Worm (Caenorhabditis elegans) whole organism, L4 larva: ENCODE data around the gene Y53C12A.7.
A peak's percentile ranks its signal among the peaks of the same experiment; 100 is the strongest.

ENCODE experiments used
- D1046.2 ChIP-seq: fragments of 200-800 bp; sonication (Bioruptor generic); IDR thresholded peaks from 2 replicates; pipeline ENCODE4 v1.3.6; 2022; ENCODE audit warnings: missing genetic modification characterization, missing compliant biosample characterization
- F10B5.3 ChIP-seq: sonication (generic microtip); optimal IDR thresholded peaks from 2 replicates; lab custom pipeline; 2016; ENCODE audit warnings: mild to moderate bottlenecking, missing genetic modification characterization, missing compliant biosample characterization
- F37D6.2 ChIP-seq: sonication (generic microtip); optimal IDR thresholded peaks from 2 replicates; lab custom pipeline; 2016; ENCODE audit warnings: mild to moderate bottlenecking, missing genetic modification characterization, missing compliant biosample characterization
- T20F7.1 ChIP-seq: fragments of 200-800 bp; sonication (Bioruptor generic); optimal IDR thresholded peaks from 2 replicates; lab custom pipeline; 2018; ENCODE audit warnings: mild to moderate bottlenecking, missing genetic modification characterization, missing compliant biosample characterization
- T26A8.4 ChIP-seq: fragments of 200-800 bp; sonication (Bioruptor generic); IDR thresholded peaks from 2 replicates; pipeline ENCODE4 v1.3.6; 2022; ENCODE audit warnings: missing genetic modification characterization, missing compliant biosample characterization
- Y5F2A.4 ChIP-seq: fragments of 200-800 bp; sonication (Bioruptor generic); optimal IDR thresholded peaks from 2 replicates; lab custom pipeline; 2018; ENCODE audit warnings: mild to moderate bottlenecking, missing genetic modification characterization, missing compliant biosample characterization
- Y75B8A.6 ChIP-seq: fragments of 200-800 bp; sonication (Bioruptor generic); IDR thresholded peaks from 2 replicates; pipeline ENCODE4 v1.3.6; 2022; ENCODE audit warnings: missing genetic modification reagents, missing genetic modification characterization, missing compliant biosample characterization
- ZK546.5 ChIP-seq, 2 experiments: sonication (generic microtip); optimal IDR thresholded peaks; 2 replicates each; lab custom pipeline; 2017; ENCODE audit warnings: missing biosample characterization in 2 of 2, missing genetic modification characterization in 2 of 2
- aha-1 ChIP-seq: fragments of 150-350 bp; peaks from one replicate; lab custom pipeline; 2014; ENCODE audit warnings: missing biosample characterization, missing genetic modification characterization
- aly-2 ChIP-seq: sonication (generic microtip); optimal IDR thresholded peaks from 2 replicates; lab custom pipeline; 2018; ENCODE audit warnings: missing biosample characterization, missing genetic modification characterization
- attf-4 ChIP-seq: sonication (generic microtip); optimal IDR thresholded peaks from 3 replicates; lab custom pipeline; 2017; ENCODE audit warnings: missing biosample characterization, missing genetic modification characterization
- ceh-20 ChIP-seq: fragments of 200-800 bp; sonication (Bioruptor generic); IDR thresholded peaks from 2 replicates; pipeline ENCODE4 v1.3.6; 2022; ENCODE audit warnings: missing genetic modification reagents, missing genetic modification characterization, missing compliant biosample characterization
- ceh-44 ChIP-seq: fragments of 200-800 bp; sonication (Bioruptor generic); IDR thresholded peaks from 2 replicates; pipeline ENCODE4 v1.3.6; 2022; ENCODE audit warnings: missing genetic modification reagents, missing genetic modification characterization, missing compliant biosample characterization
- ceh-82 ChIP-seq: sonication (generic microtip); optimal IDR thresholded peaks from 2 replicates; lab custom pipeline; 2017; ENCODE audit warnings: missing biosample characterization, missing genetic modification characterization
- daf-19 ChIP-seq: fragments of 200-800 bp; sonication (Bioruptor generic); conservative IDR thresholded peaks from 2 replicates; pipeline ENCODE4 v1.3.6; 2022; ENCODE audit warnings: missing genetic modification characterization, missing compliant biosample characterization
- dmd-6 ChIP-seq: fragments of 200-800 bp; sonication (Bioruptor generic); IDR thresholded peaks from 2 replicates; pipeline ENCODE4 v1.3.6; 2022; ENCODE audit warnings: missing genetic modification reagents, missing genetic modification characterization, missing compliant biosample characterization
- dpl-1 ChIP-seq: fragments of 150-350 bp; optimal IDR thresholded peaks from 2 replicates; lab custom pipeline; 2014; ENCODE audit warnings: missing biosample characterization, missing genetic modification reagents, missing genetic modification characterization
- duxl-1 ChIP-seq: sonication (generic microtip); optimal IDR thresholded peaks from 2 replicates; lab custom pipeline; 2016; ENCODE audit warnings: mild to moderate bottlenecking, missing genetic modification characterization, moderate library complexity, missing compliant biosample characterization; ENCODE audit not compliant: poor library complexity
- dve-1 ChIP-seq: sonication (generic microtip); optimal IDR thresholded peaks from 2 replicates; lab custom pipeline; 2017; ENCODE audit warnings: antibody characterized with exemption, mild to moderate bottlenecking, missing genetic modification characterization, missing compliant biosample characterization; ENCODE audit not compliant: insufficient read depth
- fos-1 ChIP-seq: fragments of 150-350 bp; optimal IDR thresholded peaks from 2 replicates; lab custom pipeline; 2014; ENCODE audit warnings: missing biosample characterization, missing genetic modification characterization
- hif-1 ChIP-seq, 2 experiments: sonication (generic microtip); optimal IDR thresholded peaks; 2 replicates each; lab custom pipeline; 2016 to 2017; ENCODE audit warnings: missing compliant biosample characterization in 2 of 2, missing genetic modification characterization in 2 of 2, missing genetic modification reagents in 2 of 2, missing genotype in 2 of 2, mild to moderate bottlenecking in 1 of 2
- hlh-11 ChIP-seq: fragments of 200-800 bp; sonication (Bioruptor generic); optimal IDR thresholded peaks from 2 replicates; lab custom pipeline; 2018; ENCODE audit warnings: mild to moderate bottlenecking, missing genetic modification characterization, missing compliant biosample characterization
- hlh-30 ChIP-seq: sonication (generic microtip); optimal IDR thresholded peaks from 2 replicates; lab custom pipeline; 2017; ENCODE audit warnings: antibody characterized with exemption, mild to moderate bottlenecking, missing genetic modification characterization, missing compliant biosample characterization; ENCODE audit not compliant: insufficient read depth
- hmg-1.1 ChIP-seq: fragments of 200-800 bp; sonication (Bioruptor generic); IDR thresholded peaks from 2 replicates; pipeline ENCODE4 v1.3.6; 2022; ENCODE audit warnings: missing genetic modification reagents, missing genetic modification characterization, missing compliant biosample characterization
- lim-7 ChIP-seq: fragments of 200-800 bp; sonication (Bioruptor generic); IDR thresholded peaks from 2 replicates; pipeline ENCODE4 v1.3.6; 2022; ENCODE audit warnings: missing genetic modification characterization, missing compliant biosample characterization
- lin-1 ChIP-seq: fragments of 200-800 bp; sonication (Bioruptor generic); IDR thresholded peaks from 2 replicates; pipeline ENCODE4 v1.3.6; 2022; ENCODE audit warnings: missing genetic modification reagents, missing genetic modification characterization, missing compliant biosample characterization
- lin-13 ChIP-seq: fragments of 150-350 bp; optimal IDR thresholded peaks from 2 replicates; lab custom pipeline; 2014; ENCODE audit warnings: missing biosample characterization, missing genetic modification reagents, missing genetic modification characterization
- lin-15B ChIP-seq: fragments of 150-350 bp; sonication (generic microtip); optimal IDR thresholded peaks from 3 replicates; lab custom pipeline; 2014; ENCODE audit warnings: missing biosample characterization, missing genetic modification characterization
- lir-3 ChIP-seq: sonication (generic microtip); optimal IDR thresholded peaks from 2 replicates; lab custom pipeline; 2016; ENCODE audit warnings: mild to moderate bottlenecking, missing genetic modification characterization, missing compliant biosample characterization
- madf-5 ChIP-seq, 2 experiments: fragments of 200-800 bp; sonication (Bioruptor generic); IDR thresholded peaks; 2 replicates each; pipeline ENCODE4 v1.3.6; 2022; ENCODE audit warnings: missing compliant biosample characterization in 2 of 2, missing genetic modification characterization in 2 of 2
- mdl-1 ChIP-seq, 2 experiments: fragments of 150-350 bp in 1 of 2; sonication (generic microtip) in 1 of 2; optimal IDR thresholded peaks; 2 replicates each; lab custom pipeline; 2014 to 2017; ENCODE audit warnings: missing biosample characterization in 2 of 2, missing genetic modification characterization in 2 of 2
- mes-2 ChIP-seq: sonication (generic microtip); optimal IDR thresholded peaks from 2 replicates; lab custom pipeline; 2016; ENCODE audit warnings: missing genotype, mild to moderate bottlenecking, missing genetic modification characterization, missing compliant biosample characterization; ENCODE audit not compliant: poor library complexity, severe bottlenecking
- nhr-11 ChIP-seq: fragments of 150-350 bp; optimal IDR thresholded peaks from 2 replicates; lab custom pipeline; 2014; ENCODE audit warnings: missing biosample characterization, missing genetic modification characterization
- nhr-237 ChIP-seq: sonication (generic microtip); optimal IDR thresholded peaks from 2 replicates; lab custom pipeline; 2017; ENCODE audit warnings: missing biosample characterization, missing genetic modification characterization
- nhr-28 ChIP-seq: fragments of 150-350 bp; optimal IDR thresholded peaks from 2 replicates; lab custom pipeline; 2014; ENCODE audit warnings: missing biosample characterization, missing genetic modification characterization
- nhr-41 ChIP-seq: fragments of 200-800 bp; sonication (Bioruptor generic); IDR thresholded peaks from 2 replicates; pipeline ENCODE4 v1.3.6; 2022; ENCODE audit warnings: missing genetic modification reagents, missing genetic modification characterization, missing compliant biosample characterization
- nhr-42 ChIP-seq: fragments of 200-800 bp; sonication (Bioruptor generic); IDR thresholded peaks from 2 replicates; pipeline ENCODE4 v1.3.6; 2022; ENCODE audit warnings: missing genetic modification characterization, missing compliant biosample characterization
- nhr-48 ChIP-seq: sonication (generic microtip); optimal IDR thresholded peaks from 2 replicates; lab custom pipeline; 2016; ENCODE audit warnings: mild to moderate bottlenecking, missing genetic modification characterization, missing compliant biosample characterization
- nhr-77 ChIP-seq: fragments of 150-350 bp; optimal IDR thresholded peaks from 2 replicates; lab custom pipeline; 2014; ENCODE audit warnings: missing biosample characterization, missing genetic modification characterization
- php-3 ChIP-seq: fragments of 200-800 bp; sonication (Bioruptor generic); IDR thresholded peaks from 2 replicates; pipeline ENCODE4 v1.3.6; 2022; ENCODE audit warnings: missing genetic modification reagents, missing genetic modification characterization, missing compliant biosample characterization
- rbr-2 ChIP-seq: sonication (generic microtip); optimal IDR thresholded peaks from 2 replicates; lab custom pipeline; 2016; ENCODE audit warnings: missing genotype, missing genetic modification characterization, missing compliant biosample characterization
- sdz-12 ChIP-seq: fragments of 200-800 bp; sonication (Bioruptor generic); optimal IDR thresholded peaks from 2 replicates; lab custom pipeline; 2018; ENCODE audit warnings: mild to moderate bottlenecking, missing genetic modification characterization, missing compliant biosample characterization
- snpc-1.2 ChIP-seq: fragments of 200-800 bp; sonication (Bioruptor generic); IDR thresholded peaks from 2 replicates; pipeline ENCODE4 v1.3.6; 2022; ENCODE audit warnings: missing genetic modification reagents, missing genetic modification characterization, missing compliant biosample characterization
- tag-97 ChIP-seq: fragments of 200-800 bp; sonication (Bioruptor generic); IDR thresholded peaks from 2 replicates; pipeline ENCODE4 v1.3.6; 2022; ENCODE audit warnings: missing genetic modification characterization, missing compliant biosample characterization
- tra-1 ChIP-seq: fragments of 200-800 bp; sonication (Bioruptor generic); IDR thresholded peaks from 2 replicates; pipeline ENCODE4 v1.3.6; 2022; ENCODE audit warnings: missing genetic modification reagents, missing genetic modification characterization, missing compliant biosample characterization
- unc-130 ChIP-seq: sonication (generic microtip); optimal IDR thresholded peaks from 2 replicates; lab custom pipeline; 2016; ENCODE audit warnings: missing genetic modification reagents, missing genetic modification characterization, missing compliant biosample characterization
- unc-39 ChIP-seq: sonication (generic microtip); optimal IDR thresholded peaks from 2 replicates; lab custom pipeline; 2017; ENCODE audit warnings: missing biosample characterization, missing genetic modification characterization
- vab-7 ChIP-seq: fragments of 200-800 bp; sonication (Bioruptor generic); IDR thresholded peaks from 2 replicates; pipeline ENCODE4 v1.3.6; 2022; ENCODE audit warnings: missing genetic modification reagents, missing genetic modification characterization, missing compliant biosample characterization
- zag-1 ChIP-seq: fragments of 150-350 bp; optimal IDR thresholded peaks from 2 replicates; lab custom pipeline; 2014; ENCODE audit warnings: missing biosample characterization, missing genetic modification characterization
- zip-2 ChIP-seq: fragments of 150-350 bp; optimal IDR thresholded peaks from 2 replicates; lab custom pipeline; 2014; ENCODE audit warnings: missing biosample characterization, missing genetic modification characterization
- ztf-11 ChIP-seq: fragments of 150-350 bp; optimal IDR thresholded peaks from 2 replicates; lab custom pipeline; 2014; ENCODE audit warnings: missing biosample characterization, missing genetic modification characterization
- ztf-7 ChIP-seq: fragments of 150-350 bp; optimal IDR thresholded peaks from 2 replicates; lab custom pipeline; 2014; ENCODE audit warnings: missing biosample characterization, missing genetic modification characterization

Gene Y53C12A.7

DNA sequence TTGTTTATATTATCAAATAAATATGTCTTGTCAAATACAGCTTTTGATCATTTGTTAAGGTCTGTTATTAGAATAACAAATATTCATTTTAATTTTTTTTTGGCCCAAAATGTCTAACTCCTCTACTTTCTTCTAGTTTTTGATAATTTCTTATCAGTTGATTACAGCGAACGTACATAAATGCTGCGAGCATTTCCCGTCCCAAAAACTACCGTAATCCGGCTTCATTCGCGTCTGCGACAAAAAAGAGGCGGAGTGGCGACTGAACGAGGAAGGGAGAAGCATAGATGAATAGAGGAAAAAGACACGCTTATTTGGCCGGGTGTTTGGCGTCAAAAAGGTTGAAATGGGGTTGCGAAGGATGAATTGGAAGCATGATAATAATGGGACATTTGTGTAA lies 40.2 kb downstream of the Y53C12A.7 start (continued):
- TF ChIP-seq duxl-1 (tag; lab: Kevin White, UChicago) (no peak), T20F7.1 (no peak), D1046.2 (GFP tag; lab: Robert Waterston, UW) (no peak), ZK546.5 (tag; optimal IDR thresholded peaks at IDR 0.05; lab: Kevin White, UChicago) (no peak), hlh-30 (tag; lab: Kevin White, UChicago) (peak; percentile 14), ceh-44 (GFP tag; lab: Robert Waterston, UW) (no peak), lin-15B (tag; lab: Kevin White, UChicago) (no peak), ztf-7 (tag; lab: Kevin White, UChicago) (no peak), sdz-12 (GFP tag; lab: Kevin White, UChicago) (no peak), unc-39 (tag; lab: Kevin White, UChicago) (no peak), nhr-48 (no peak), lin-1 (GFP tag; lab: Robert Waterston, UW) (no peak), lir-3 (no peak), hif-1 (tag; optimal IDR thresholded peaks at IDR 0.05; lab: Kevin White, UChicago) (no peak), attf-4 (tag; lab: Kevin White, UChicago) (no peak), nhr-28 (tag; lab: Kevin White, UChicago) (peak; percentile 60), hmg-1.1 (GFP tag; lab: Robert Waterston, UW) (0 out of 2 replicates have a peak, but pooled peaks have one; percentile 21), lim-7 (no peak), madf-5 (GFP tag; IDR thresholded peaks at IDR 0.05; lab: Robert Waterston, UW) (no peak), dmd-6 (GFP tag; lab: Robert Waterston, UW) (peak; percentile 73), fos-1 (no peak), Y5F2A.4 (GFP tag; lab: Kevin White, UChicago) (no peak), php-3 (GFP tag; lab: Robert Waterston, UW) (no peak), nhr-237 (tag; lab: Kevin White, UChicago) (no peak), tra-1 (GFP tag; lab: Robert Waterston, UW) (0 out of 2 replicates have a peak, but pooled peaks have one; percentile 48), Y75B8A.6 (GFP tag; lab: Robert Waterston, UW) (no peak), ceh-82 (no peak), nhr-11 (tag; lab: Kevin White, UChicago) (no peak), aha-1 (peak; percentile 68), tag-97 (GFP tag; lab: Robert Waterston, UW) (no peak), F10B5.3 (no peak), zag-1 (no peak), zip-2 (tag; lab: Kevin White, UChicago) (no peak), vab-7 (GFP tag; lab: Robert Waterston, UW) (no peak), nhr-41 (GFP tag; lab: Robert Waterston, UW) (no peak), dpl-1 (GFP tag; lab: Kevin White, UChicago) (no peak), T26A8.4 (GFP tag; lab: Robert Waterston, UW) (no peak), lin-13 (GFP tag; lab: Kevin White, UChicago) (no peak), F37D6.2 (tag; lab: Kevin White, UChicago) (no peak), rbr-2 (tag; lab: Kevin White, UChicago) (no peak), aly-2 (no peak), dve-1 (peak; percentile 88), snpc-1.2 (GFP tag; lab: Robert Waterston, UW) (no peak), nhr-42 (GFP tag; lab: Robert Waterston, UW) (no peak), unc-130 (GFP tag; lab: Kevin White, UChicago) (no peak), mes-2 (tag; lab: Kevin White, UChicago) (no peak), nhr-77 (tag; lab: Kevin White, UChicago) (peak; percentile 39), daf-19 (GFP tag; lab: Robert Waterston, UW) (no peak), ztf-11 (tag; lab: Kevin White, UChicago) (no peak), mdl-1 (tag; optimal IDR thresholded peaks at IDR 0.05; lab: Kevin White, UChicago) (peak in 1 of 2 experiments; percentile 46), ceh-20 (GFP tag; lab: Robert Waterston, UW) (no peak), hlh-11 (tag; lab: Kevin White, UChicago) (peak; percentile 80)
